Fruit fly (Drosophila melanogaster) whole organism, wandering third instar larva: Measurements from ENCODE around the gene scu.

ENCODE experiments used
- Abd-B ChIP-seq: fragments of >200 bp; optimal IDR thresholded peaks from 2 replicates; lab custom pipeline; 2017; ENCODE audit warnings: missing biosample characterization, missing genetic modification characterization
- CG32264 ChIP-seq: fragments of 200-800 bp; sonication (Bioruptor generic); optimal IDR thresholded peaks from 2 replicates; lab custom pipeline; 2016; ENCODE audit warnings: missing biosample characterization, missing genetic modification characterization
- CG9705 ChIP-seq: fragments of 200-800 bp; sonication (Bioruptor generic); optimal IDR thresholded peaks from 2 replicates; lab custom pipeline; 2018; ENCODE audit warnings: missing biosample characterization, mild to moderate bottlenecking, missing genetic modification characterization
- CrebA ChIP-seq: fragments of 200-800 bp; sonication (Bioruptor generic); optimal IDR thresholded peaks from 2 replicates; lab custom pipeline; 2016; ENCODE audit warnings: missing biosample characterization, mild to moderate bottlenecking, missing genetic modification characterization, borderline replicate concordance
- Dfd ChIP-seq: fragments of >200 bp; optimal IDR thresholded peaks from 2 replicates; lab custom pipeline; 2017; ENCODE audit warnings: missing biosample characterization, missing genetic modification characterization
- Dif ChIP-seq: fragments of 200-275, 200-300 bp; sonication (Bioruptor generic); optimal IDR thresholded peaks from 2 replicates; lab custom pipeline; 2018; ENCODE audit warnings: missing biosample characterization, missing genetic modification characterization; ENCODE audit not compliant: partially characterized antibody
- GATAd ChIP-seq: sonication (Bioruptor generic); optimal IDR thresholded peaks from 2 replicates; lab custom pipeline; 2016; ENCODE audit warnings: missing biosample characterization, missing genetic modification characterization
- HLH106 ChIP-seq: fragments of 200-800 bp; optimal IDR thresholded peaks from 3 replicates; lab custom pipeline; 2019; ENCODE audit warnings: missing biosample characterization, mild to moderate bottlenecking, missing genetic modification characterization, moderate library complexity
- Hnf4 ChIP-seq: fragments of 200-800 bp; sonication (Bioruptor generic); optimal IDR thresholded peaks from 2 replicates; lab custom pipeline; 2016; ENCODE audit warnings: missing biosample characterization, mild to moderate bottlenecking, missing genetic modification characterization
- Hr78 ChIP-seq: fragments of >200 bp; optimal IDR thresholded peaks from 2 replicates; lab custom pipeline; 2017; ENCODE audit warnings: missing biosample characterization, missing genetic modification characterization
- Hr83 ChIP-seq: fragments of 200-300 bp; sonication (Bioruptor generic); optimal IDR thresholded peaks from 2 replicates; lab custom pipeline; 2016; ENCODE audit warnings: missing biosample characterization, mild to moderate bottlenecking, missing genetic modification characterization, moderate library complexity; ENCODE audit not compliant: poor library complexity, severe bottlenecking
- Jra ChIP-seq: sonication (Bioruptor generic); optimal IDR thresholded peaks from 2 replicates; lab custom pipeline; 2016; ENCODE audit warnings: missing biosample characterization, missing genetic modification characterization
- Mio ChIP-seq: sonication (Bioruptor generic); optimal IDR thresholded peaks from 2 replicates; lab custom pipeline; 2016; ENCODE audit warnings: missing biosample characterization, missing genetic modification characterization
- Myc ChIP-seq: fragments of >200 bp; optimal IDR thresholded peaks from 2 replicates; lab custom pipeline; 2017
- N ChIP-seq: fragments of >200 bp; optimal IDR thresholded peaks from 2 replicates; lab custom pipeline; 2018; ENCODE audit warnings: missing biosample characterization, missing external identifiers, missing genetic modification characterization
- OdsH ChIP-seq: fragments of 200-800 bp; sonication (Bioruptor generic); optimal IDR thresholded peaks from 2 replicates; lab custom pipeline; 2016; ENCODE audit warnings: missing biosample characterization, mild to moderate bottlenecking, missing genetic modification characterization
- Rel ChIP-seq, 2 experiments: fragments of 200-800 bp; sonication (Bioruptor generic) in 1 of 2; optimal IDR thresholded peaks; 2 replicates in 1 of 2; 3 replicates in 1 of 2; lab custom pipeline; 2016 to 2019; ENCODE audit warnings: mild to moderate bottlenecking in 2 of 2, missing biosample characterization in 2 of 2, missing genetic modification characterization in 2 of 2, moderate library complexity in 1 of 2
- Sp1 ChIP-seq: fragments of 200-800 bp; sonication (Bioruptor generic); optimal IDR thresholded peaks from 3 replicates; lab custom pipeline; 2019; ENCODE audit warnings: missing biosample characterization, mild to moderate bottlenecking, missing genetic modification characterization, moderate library complexity
- Vsx2 ChIP-seq: fragments of 200-300, 225-300 bp; sonication (Bioruptor generic); optimal IDR thresholded peaks from 2 replicates; lab custom pipeline; 2018; ENCODE audit warnings: missing biosample characterization, missing genetic modification characterization; ENCODE audit not compliant: partially characterized antibody
- br ChIP-seq: fragments of 200-800 bp; sonication (Bioruptor generic); optimal IDR thresholded peaks from 2 replicates; lab custom pipeline; 2016; ENCODE audit warnings: missing biosample characterization, missing genetic modification characterization
- brk ChIP-seq: fragments of 200-800 bp; sonication (Bioruptor generic); optimal IDR thresholded peaks from 2 replicates; lab custom pipeline; 2016; ENCODE audit warnings: missing biosample characterization, mild to moderate bottlenecking, missing genetic modification characterization
- dl ChIP-seq, 2 experiments: fragments of 175-275, 200-275 bp in 1 of 2; fragments of 200-275 bp in 1 of 2; sonication (Bioruptor generic); optimal IDR thresholded peaks; lab custom pipeline; 2018; ENCODE audit warnings: mild to moderate bottlenecking in 2 of 2, missing biosample characterization in 2 of 2, missing genetic modification characterization in 2 of 2, moderate library complexity in 2 of 2; ENCODE audit not compliant: partially characterized antibody in 2 of 2, insufficient read depth in 1 of 2
- dmrt93B ChIP-seq: fragments of 200-800 bp; sonication (Bioruptor generic); optimal IDR thresholded peaks from 2 replicates; lab custom pipeline; 2018; ENCODE audit warnings: missing biosample characterization, mild to moderate bottlenecking, missing genetic modification characterization
- dsf ChIP-seq: sonication (Bioruptor generic); optimal IDR thresholded peaks from 2 replicates; lab custom pipeline; 2016; ENCODE audit warnings: missing biosample characterization, missing genetic modification characterization, borderline replicate concordance
- ey ChIP-seq: fragments of 200-800 bp; sonication (Bioruptor generic); optimal IDR thresholded peaks from 2 replicates; lab custom pipeline; 2016; ENCODE audit warnings: missing biosample characterization, missing genetic modification characterization
- foxo ChIP-seq, 2 experiments: fragments of 200-800 bp; sonication (Bioruptor generic); optimal IDR thresholded peaks; 2 replicates in 1 of 2; 3 replicates in 1 of 2; lab custom pipeline; 2016 to 2017; ENCODE audit warnings: missing biosample characterization in 2 of 2, missing genetic modification characterization in 2 of 2
- fru ChIP-seq: fragments of 200-800 bp; sonication (Bioruptor generic); optimal IDR thresholded peaks from 3 replicates; lab custom pipeline; 2016; ENCODE audit warnings: missing biosample characterization, mild to moderate bottlenecking, missing genetic modification characterization
- h ChIP-seq: fragments of 200-800 bp; sonication (Bioruptor generic); optimal IDR thresholded peaks from 3 replicates; lab custom pipeline; 2016; ENCODE audit warnings: missing biosample characterization, mild to moderate bottlenecking, missing genetic modification characterization
- jim ChIP-seq: fragments of 175-275, 200-325 bp; sonication (Bioruptor generic); optimal IDR thresholded peaks from 2 replicates; lab custom pipeline; 2016; ENCODE audit warnings: missing biosample characterization, mild to moderate bottlenecking, missing genetic modification characterization
- lola ChIP-seq: fragments of >200 bp; optimal IDR thresholded peaks from 2 replicates; lab custom pipeline; 2017; ENCODE audit warnings: missing biosample characterization, missing genetic modification characterization
- pan ChIP-seq: fragments of >200 bp; optimal IDR thresholded peaks from 2 replicates; lab custom pipeline; 2017
- psq ChIP-seq: fragments of 200-800 bp; sonication (Bioruptor generic); optimal IDR thresholded peaks from 3 replicates; lab custom pipeline; 2017; ENCODE audit warnings: missing biosample characterization, mild to moderate bottlenecking, missing genetic modification characterization, moderate library complexity
- rgr ChIP-seq: fragments of 200-800 bp; sonication (Bioruptor generic); optimal IDR thresholded peaks from 3 replicates; lab custom pipeline; 2016; ENCODE audit warnings: missing biosample characterization, mild to moderate bottlenecking, missing genetic modification characterization
- sage ChIP-seq: fragments of 200-800 bp; sonication (Bioruptor generic); optimal IDR thresholded peaks from 2 replicates; lab custom pipeline; 2016; ENCODE audit warnings: missing biosample characterization, mild to moderate bottlenecking, missing genetic modification characterization
- sv ChIP-seq: fragments of 200-800 bp; sonication (Bioruptor generic); optimal IDR thresholded peaks from 3 replicates; lab custom pipeline; 2016; ENCODE audit warnings: missing biosample characterization, missing genetic modification characterization
- tai ChIP-seq: sonication (Bioruptor generic); optimal IDR thresholded peaks from 2 replicates; lab custom pipeline; 2016; ENCODE audit warnings: missing biosample characterization, missing genetic modification characterization
- usp ChIP-seq: fragments of >200 bp; optimal IDR thresholded peaks from 2 replicates; lab custom pipeline; 2017; ENCODE audit warnings: missing biosample characterization, missing genetic modification characterization
- woc ChIP-seq: sonication (Bioruptor generic); optimal IDR thresholded peaks from 2 replicates; lab custom pipeline; 2016; ENCODE audit warnings: missing biosample characterization, mild to moderate bottlenecking, missing genetic modification characterization

scu gene

DNA sequence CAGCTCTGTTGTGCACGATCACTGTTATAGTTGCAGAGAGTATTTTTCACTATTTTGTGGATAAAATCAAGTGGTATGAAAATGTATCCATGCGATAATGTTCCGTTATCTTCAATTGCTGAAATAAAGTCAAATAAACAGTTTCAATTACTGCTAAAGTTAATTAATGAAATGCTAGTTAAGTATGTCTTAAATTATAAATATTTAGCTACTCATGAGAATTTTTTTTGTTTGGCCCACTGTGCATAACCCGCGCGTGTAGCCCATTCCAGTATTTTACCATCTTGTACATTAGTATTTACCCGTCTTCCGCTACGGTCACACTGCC is 5.6 kb upstream of the scu start, which contains the start of gene Ada3:
TSS of gene Ada3 (plus strand) at position 292 of the 328 bp plus-strand sequence.
- TF ChIP-seq Abd-B (GFP tag; lab: Kevin White, UChicago) (no peak), Hr78 (no peak), Mio (GFP tag; lab: Kevin White, UChicago) (no peak), CG9705 (GFP tag; lab: Kevin White, UChicago) (peak; percentile 76), Hr83 (GFP tag; lab: Kevin White, UChicago) (no peak), Sp1 (GFP tag; lab: Kevin White, UChicago) (peak; percentile 76), N (GFP tag; lab: Kevin White, UChicago) (no peak), CrebA (no peak), psq (peak; percentile 70), Vsx2 (no peak), Myc (lab: Kevin White, UChicago) (peak; percentile 15), Hnf4 (peak; percentile 85), sage (GFP tag; lab: Kevin White, UChicago) (peak; percentile 5), br (peak; percentile 79), ey (GFP tag; lab: Kevin White, UChicago) (peak; percentile 83), sv (GFP tag; lab: Kevin White, UChicago) (peak; percentile 86), dl (GFP tag; optimal IDR thresholded peaks at IDR 0.05; lab: Kevin White, UChicago; ENCODE audit: insufficient read depth in 1 of 2, partially characterized antibody in 2 of 2) (no peak), rgr (GFP tag; lab: Kevin White, UChicago) (peak; percentile 83), pan (lab: Kevin White, UChicago) (no peak), brk (GFP tag; lab: Kevin White, UChicago) (no peak), CG32264 (GFP tag; lab: Kevin White, UChicago) (peak; percentile 63), h (peak; percentile 90), HLH106 (tag; lab: Kevin White, UChicago) (peak; percentile 86), jim (GFP tag; lab: Kevin White, UChicago) (no peak), usp (GFP tag; lab: Kevin White, UChicago) (no peak), GATAd (GFP tag; lab: Kevin White, UChicago) (peak; percentile 60), dmrt93B (GFP tag; lab: Kevin White, UChicago) (peak; percentile 65), foxo (GFP tag; optimal IDR thresholded peaks at IDR 0.05; lab: Kevin White, UChicago) (peak in 1 of 2 experiments; percentile 88), Rel (GFP tag; optimal IDR thresholded peaks at IDR 0.05; lab: Kevin White, UChicago) (no peak), Rel (tag; optimal IDR thresholded peaks at IDR 0.05; lab: Kevin White, UChicago) (peak; percentile 56), Dfd (GFP tag; lab: Kevin White, UChicago) (no peak), woc (peak; percentile 83), tai (no peak), Jra (GFP tag; lab: Kevin White, UChicago) (peak; percentile 80), Dif (GFP tag; lab: Kevin White, UChicago) (no peak), dsf (peak; percentile 54), OdsH (peak; percentile 64), fru (GFP tag; lab: Kevin White, UChicago) (peak; percentile 85), lola (GFP tag; lab: Kevin White, UChicago) (no peak)

DNA sequence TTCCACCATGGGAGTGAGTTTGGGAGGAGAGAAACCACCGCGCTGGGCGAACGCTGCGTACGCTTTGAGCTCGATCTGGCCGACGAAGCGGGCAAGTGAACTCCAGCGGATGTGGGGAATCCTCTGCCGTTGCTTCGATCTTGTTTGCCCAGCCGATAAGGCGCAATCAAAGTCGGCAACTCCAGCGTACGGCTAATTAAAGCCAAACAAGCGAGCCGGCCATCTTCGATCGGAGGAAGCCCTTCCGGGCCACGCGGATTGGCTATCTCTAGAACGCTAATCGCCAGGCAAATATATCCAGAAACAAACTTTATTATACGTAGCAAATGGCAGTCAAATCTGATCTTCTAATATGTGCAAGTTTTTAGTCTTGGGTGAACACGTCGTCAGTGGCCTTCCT is 2.6 kb upstream of the scu start, which contains the start of gene CG7536:
TSS of gene CG7536 (minus strand) at position 101 of the 400 bp plus-strand sequence.
- no peak for TF ChIP-seq CrebA
- TF ChIP-seq Abd-B (GFP tag; lab: Kevin White, UChicago): no peak
- TF ChIP-seq GATAd (GFP tag; lab: Kevin White, UChicago): no peak
- TF ChIP-seq Rel (GFP tag; optimal IDR thresholded peaks at IDR 0.05; lab: Kevin White, UChicago): no peak
- no peak for TF ChIP-seq Rel (tag; optimal IDR thresholded peaks at IDR 0.05; lab: Kevin White, UChicago)
- no peak for TF ChIP-seq dl (GFP tag; optimal IDR thresholded peaks at IDR 0.05; lab: Kevin White, UChicago; ENCODE audit: insufficient read depth in 1 of 2, partially characterized antibody in 2 of 2)

DNA sequence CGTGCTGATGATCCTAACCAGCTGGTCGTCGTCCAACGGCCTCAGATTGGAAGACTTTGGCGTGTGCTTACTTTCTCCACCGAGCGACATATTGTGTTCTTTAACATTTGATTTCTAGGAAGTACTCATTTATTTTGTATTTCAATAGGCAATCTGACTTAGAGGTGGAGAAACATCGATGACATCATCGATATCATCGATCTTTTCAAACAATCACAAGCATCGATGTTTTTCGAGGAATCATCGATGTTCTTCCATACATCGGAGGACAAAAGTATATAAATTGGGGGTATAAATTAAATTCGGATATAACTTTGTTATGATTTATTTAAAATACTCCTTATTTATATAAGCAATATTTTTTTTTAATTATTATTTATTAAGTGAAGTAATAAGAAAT is 726 bp upstream of the scu start, which contains the start of gene Swt1:
TSS of gene Swt1 (minus strand) at position 177 of the 400 bp plus-strand sequence.
- TF ChIP-seq Rel (GFP tag; optimal IDR thresholded peaks at IDR 0.05; lab: Kevin White, UChicago): no peak
- TF ChIP-seq Rel (tag; optimal IDR thresholded peaks at IDR 0.05; lab: Kevin White, UChicago): peak; percentile 79
- no peak for TF ChIP-seq woc
